Worm (Caenorhabditis elegans): ENCODE results near the gene col-86.
"Not testable (repeated sequence)": the region's sequence is repeated elsewhere in the genome, so short reads cannot be mapped to it uniquely, and the experiment has no call there.

Gene col-86

ce11 chrII:13047106-13047505 lies 51.0 kb downstream of the col-86 start, which contains the start of gene F42G4.7:
TSS of gene F42G4.7 (minus strand) at chrII:13047290.
- TF ChIP-seq W03F9.2, dao-5, him-1 (tag; optimal IDR thresholded peaks at IDR 0.05): not testable (repeated sequence)

Measured in whole organism, L4/young adult.